Fruit fly (Drosophila melanogaster): ENCODE data around the gene CG14143.

The CG14143 gene

DNA sequence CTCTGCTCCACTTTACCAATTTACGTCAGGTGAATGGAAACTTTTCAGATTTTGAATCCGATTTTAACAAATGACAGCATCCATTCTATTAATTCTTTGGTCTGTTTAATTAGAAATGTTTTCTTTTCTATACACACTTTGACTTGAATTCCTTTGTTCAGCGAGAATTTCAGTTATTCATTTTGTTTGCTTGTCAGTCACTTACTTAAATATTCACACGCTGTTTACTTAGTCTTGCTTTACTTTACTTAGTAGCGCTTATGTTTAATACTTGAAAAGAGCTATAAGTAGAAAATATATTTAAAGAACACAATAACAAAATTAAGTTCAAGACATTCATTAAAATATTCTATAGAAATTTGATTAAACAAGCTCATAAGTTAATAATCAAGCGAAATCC lies 27.4 kb upstream of the CG14143 start, which contains the start of gene CG32073 (continued):
- no peak for TF ChIP-seq CG42726 (GFP tag; IDR thresholded peaks at IDR 0.05; ENCODE audit: partially characterized antibody)
- TF ChIP-seq CG11085 (GFP tag; IDR thresholded peaks at IDR 0.05), result no peak
- peak; percentile 21 for TF ChIP-seq CG15696 (tag; optimal IDR thresholded peaks at IDR 0.05)
- TF ChIP-seq gem (tag; optimal IDR thresholded peaks at IDR 0.05), result no peak
- no peak for TF ChIP-seq Nf-YB (GFP tag; optimal IDR thresholded peaks at IDR 0.05)
- no peak for TF ChIP-seq CG12299 (tag; optimal IDR thresholded peaks at IDR 0.05)
- TF ChIP-seq Dek (tag; optimal IDR thresholded peaks at IDR 0.05), result peak; percentile 17
- TF ChIP-seq Deaf1 (tag; optimal IDR thresholded peaks at IDR 0.05), result no peak
- no peak for TF ChIP-seq jumu (GFP tag; optimal IDR thresholded peaks at IDR 0.05)
- TF ChIP-seq Dbx (GFP tag; IDR thresholded peaks at IDR 0.05), result peak; percentile 25; the same call in 1 of the 3 replicates
- TF ChIP-seq CG17361 (GFP tag; IDR thresholded peaks at IDR 0.05), result peak; percentile 53; the same call in 2 of the 3 replicates
- TF ChIP-seq Sry-β (GFP tag; optimal IDR thresholded peaks at IDR 0.05), result peak; percentile 16
- peak; percentile 29 for TF ChIP-seq Sry-δ (GFP tag; optimal IDR thresholded peaks at IDR 0.05)
- TF ChIP-seq ab (GFP tag; optimal IDR thresholded peaks at IDR 0.05), result no peak
- TF ChIP-seq Sox100B (GFP tag; optimal IDR thresholded peaks at IDR 0.05), result peak; percentile 66
- TF ChIP-seq CG1792 (GFP tag; optimal IDR thresholded peaks at IDR 0.05), result peak; percentile 52
- TF ChIP-seq CG10147 (GFP tag; optimal IDR thresholded peaks at IDR 0.05), result no peak
- TF ChIP-seq CG17359 (tag; optimal IDR thresholded peaks at IDR 0.05), result peak; percentile 10
- TF ChIP-seq Nf-YC (tag; optimal IDR thresholded peaks at IDR 0.05), result no peak
- peak; percentile 17 for TF ChIP-seq CG7556 (GFP tag; optimal IDR thresholded peaks at IDR 0.05)
- peak; percentile 29 for TF ChIP-seq CG2875 (GFP tag; optimal IDR thresholded peaks at IDR 0.05)
- no peak for TF ChIP-seq E2f2 (GFP tag; IDR thresholded peaks at IDR 0.05)
- TF ChIP-seq CG12071 (GFP tag; optimal IDR thresholded peaks at IDR 0.05), result peak; percentile 75
- no peak for TF ChIP-seq CG11560 (tag; IDR thresholded peaks at IDR 0.05)
- no peak for TF ChIP-seq en (GFP tag; optimal IDR thresholded peaks at IDR 0.05)
- peak; percentile 26 for TF ChIP-seq CG3407 (GFP tag; optimal IDR thresholded peaks at IDR 0.05)
- TF ChIP-seq sob (GFP tag; IDR thresholded peaks at IDR 0.05), result peak; percentile 40; the same call in 1 of the 2 replicates
- TF ChIP-seq CG9437 (GFP tag; optimal IDR thresholded peaks at IDR 0.05), result no peak
- TF ChIP-seq Oli (tag; optimal IDR thresholded peaks at IDR 0.05), result no peak
- TF ChIP-seq CG11695 (GFP tag; IDR thresholded peaks at IDR 0.05), result 0 out of 3 replicates have a peak, but pooled peaks have one; percentile 20
- no peak for TF ChIP-seq Camta (GFP tag; optimal IDR thresholded peaks at IDR 0.05)
- TF ChIP-seq kay (GFP tag; optimal IDR thresholded peaks at IDR 0.05), result no peak
- TF ChIP-seq CG32772 (GFP tag; IDR thresholded peaks at IDR 0.05), result no peak
- TF ChIP-seq Vsx1 (GFP tag; optimal IDR thresholded peaks at IDR 0.05), result peak; percentile 67
- TF ChIP-seq CG4854 (GFP tag; optimal IDR thresholded peaks at IDR 0.05), result peak; percentile 28
- no peak for TF ChIP-seq CG15011 (GFP tag; optimal IDR thresholded peaks at IDR 0.05)
- peak; percentile 75 for TF ChIP-seq CG18599 (GFP tag; optimal IDR thresholded peaks at IDR 0.05)
- peak; percentile 1 for TF ChIP-seq org-1 (GFP tag; optimal IDR thresholded peaks at IDR 0.05)
- peak; percentile 51 for TF ChIP-seq HHEX (GFP tag; optimal IDR thresholded peaks at IDR 0.05)
- TF ChIP-seq Usf (GFP tag; optimal IDR thresholded peaks at IDR 0.05), result no peak
- TF ChIP-seq maf-S (GFP tag; optimal IDR thresholded peaks at IDR 0.05), result no peak
- no peak for TF ChIP-seq CG11247 (GFP tag; IDR thresholded peaks at IDR 0.05)
- no peak for TF ChIP-seq Aef1 (GFP tag; IDR thresholded peaks at IDR 0.05)
- no peak for TF ChIP-seq Hr78 (GFP tag; optimal IDR thresholded peaks at IDR 0.05)
- TF ChIP-seq Trl (optimal IDR thresholded peaks at IDR 0.05), result no peak
- TF ChIP-seq Trl (GFP tag; optimal IDR thresholded peaks at IDR 0.05), result peak; percentile 36
- TF ChIP-seq sc (optimal IDR thresholded peaks at IDR 0.05), result no peak
- no peak for TF ChIP-seq sc (GFP tag; optimal IDR thresholded peaks at IDR 0.05)
- no peak for TF ChIP-seq CG10274 (GFP tag; optimal IDR thresholded peaks at IDR 0.05)
- no peak for TF ChIP-seq lov (optimal IDR thresholded peaks at IDR 0.05)
- TF ChIP-seq lov (GFP tag; IDR thresholded peaks at IDR 0.05), result no peak
- peak; percentile 56 for TF ChIP-seq Fer1 (GFP tag; optimal IDR thresholded peaks at IDR 0.05)

Data from whole organism, embryonic.